Fruit fly (Drosophila melanogaster) whole organism, embryonic: ENCODE measurements around the gene CG6325.

Experiments used
- CG10321 ChIP-seq: fragments of 200-800 bp; sonication (Bioruptor generic); IDR thresholded peaks from 2 replicates; pipeline ENCODE4 v1.3.6; 2022; ENCODE audit warnings: missing biosample characterization, missing genetic modification characterization
- CG11695 ChIP-seq: fragments of 200-800 bp; sonication (Bioruptor generic); IDR thresholded peaks from 3 replicates; pipeline ENCODE4 v1.3.6; 2022; ENCODE audit warnings: missing biosample characterization, missing genetic modification characterization
- CG11696 ChIP-seq: fragments of 200-800 bp; sonication (Bioruptor generic); IDR thresholded peaks from 2 replicates; pipeline ENCODE4 v1.3.6; 2022; ENCODE audit warnings: missing biosample characterization, missing genetic modification characterization
- CG12071 ChIP-seq: fragments of 200-800 bp; sonication (Bioruptor generic); optimal IDR thresholded peaks from 3 replicates; lab custom pipeline; 2018; ENCODE audit warnings: missing biosample characterization, mild to moderate bottlenecking, missing genetic modification characterization
- CG13123 ChIP-seq: fragments of 200-800 bp; sonication (Bioruptor generic); optimal IDR thresholded peaks from 2 replicates; lab custom pipeline; 2016; ENCODE audit warnings: missing biosample characterization, missing genetic modification characterization
- CG15696 ChIP-seq: fragments of 200-800 bp; sonication (Bioruptor generic); optimal IDR thresholded peaks from 2 replicates; lab custom pipeline; 2019; ENCODE audit warnings: missing biosample characterization, mild to moderate bottlenecking, missing genetic modification characterization, moderate library complexity
- CG16779 ChIP-seq: fragments of 200-800 bp; sonication (Bioruptor generic); IDR thresholded peaks from 2 replicates; pipeline ENCODE4 v1.3.6; 2022; ENCODE audit warnings: missing biosample characterization, missing genetic modification characterization
- CG16863 ChIP-seq: fragments of 200-800 bp; sonication (Bioruptor generic); optimal IDR thresholded peaks from 3 replicates; lab custom pipeline; 2016; ENCODE audit warnings: missing biosample characterization, missing genetic modification characterization
- CG34422 ChIP-seq: fragments of 200-800 bp; sonication (Bioruptor generic); IDR thresholded peaks from 3 replicates; pipeline ENCODE4 v1.3.6; 2022; ENCODE audit warnings: missing biosample characterization, missing genetic modification characterization
- CG3847 ChIP-seq: fragments of 200-800 bp; sonication (Bioruptor generic); IDR thresholded peaks from 2 replicates; pipeline ENCODE4 v1.3.6; 2022; ENCODE audit warnings: missing biosample characterization, missing genetic modification characterization
- CG43689 ChIP-seq: fragments of 200-800 bp; sonication (Bioruptor generic); IDR thresholded peaks from 2 replicates; pipeline ENCODE4 v1.3.6; 2022; ENCODE audit warnings: missing biosample characterization, missing genetic modification characterization
- CG4730 ChIP-seq: fragments of 200-800 bp; sonication (Bioruptor generic); IDR thresholded peaks from 2 replicates; pipeline ENCODE4 v1.3.6; 2022; ENCODE audit warnings: missing biosample characterization, missing genetic modification characterization
- CG6272 ChIP-seq: fragments of 200-800 bp; sonication (Bioruptor generic); IDR thresholded peaks from 2 replicates; pipeline ENCODE4 v1.3.6; 2022; ENCODE audit warnings: missing biosample characterization, missing genetic modification characterization
- CG7271 ChIP-seq: fragments of 200-800 bp; sonication (Bioruptor generic); optimal IDR thresholded peaks from 2 replicates; lab custom pipeline; 2018; ENCODE audit warnings: missing biosample characterization, mild to moderate bottlenecking, missing genetic modification characterization, moderate library complexity
- CG8388 ChIP-seq: fragments of 200-800 bp; sonication (Bioruptor generic); optimal IDR thresholded peaks from 2 replicates; lab custom pipeline; 2019; ENCODE audit warnings: missing biosample characterization, mild to moderate bottlenecking, missing genetic modification characterization, moderate library complexity
- CG8944 ChIP-seq: fragments of 200-800 bp; sonication (Bioruptor generic); optimal IDR thresholded peaks from 3 replicates; lab custom pipeline; 2016; ENCODE audit warnings: missing biosample characterization, missing genetic modification characterization
- CG9727 ChIP-seq: fragments of 200-800 bp; sonication (Bioruptor generic); optimal IDR thresholded peaks from 3 replicates; lab custom pipeline; 2017; ENCODE audit warnings: missing biosample characterization, mild to moderate bottlenecking, missing genetic modification characterization
- CG9797 ChIP-seq: fragments of 200-800 bp; sonication (Bioruptor generic); optimal IDR thresholded peaks from 3 replicates; lab custom pipeline; 2018; ENCODE audit warnings: missing biosample characterization, mild to moderate bottlenecking, missing genetic modification characterization
- Camta ChIP-seq: fragments of 200-800 bp; sonication (Bioruptor generic); optimal IDR thresholded peaks from 2 replicates; lab custom pipeline; 2016; ENCODE audit warnings: missing biosample characterization, missing genetic modification characterization
- CkIIα-i1 ChIP-seq: fragments of 200-800 bp; sonication (Bioruptor generic); IDR thresholded peaks from 2 replicates; pipeline ENCODE4 v1.3.6; 2022; ENCODE audit warnings: missing biosample characterization, missing genetic modification characterization
- CrebB ChIP-seq: fragments of 200-800 bp; sonication (Bioruptor generic); optimal IDR thresholded peaks from 3 replicates; lab custom pipeline; 2018; ENCODE audit warnings: missing biosample characterization, mild to moderate bottlenecking, missing genetic modification characterization
- Doc2 ChIP-seq: fragments of 200-800 bp; sonication (Bioruptor generic); IDR thresholded peaks from 2 replicates; pipeline ENCODE4 v1.3.6; 2022; ENCODE audit warnings: missing biosample characterization, missing genetic modification characterization
- Dp ChIP-seq: fragments of 200-800 bp; sonication (Bioruptor generic); optimal IDR thresholded peaks from 2 replicates; lab custom pipeline; 2018; ENCODE audit warnings: missing biosample characterization, mild to moderate bottlenecking, missing genetic modification characterization, moderate library complexity
- HHEX ChIP-seq: fragments of 200-800 bp; sonication (Bioruptor generic); optimal IDR thresholded peaks from 3 replicates; lab custom pipeline; 2017; ENCODE audit warnings: missing biosample characterization, mild to moderate bottlenecking, missing genetic modification characterization, missing genetic modification reagents
- Lim3 ChIP-seq: fragments of 200-800 bp; sonication (Bioruptor generic); IDR thresholded peaks from 2 replicates; pipeline ENCODE4 v1.3.6; 2022; ENCODE audit warnings: missing biosample characterization, missing genetic modification characterization
- MBD-R2 ChIP-seq: fragments of 200-800 bp; sonication (Bioruptor generic); IDR thresholded peaks from 2 replicates; pipeline ENCODE4 v1.3.6; 2022; ENCODE audit warnings: missing biosample characterization, missing genetic modification characterization
- Meics ChIP-seq: fragments of 200-800 bp; sonication (Bioruptor generic); optimal IDR thresholded peaks from 2 replicates; lab custom pipeline; 2017; ENCODE audit warnings: missing biosample characterization, mild to moderate bottlenecking, missing genetic modification characterization
- Nf-YC ChIP-seq: fragments of 200-800 bp; optimal IDR thresholded peaks from 3 replicates; lab custom pipeline; 2019; ENCODE audit warnings: missing biosample characterization, mild to moderate bottlenecking, missing genetic modification characterization, moderate library complexity
- Ptx1 ChIP-seq: fragments of 200-800 bp; sonication (Bioruptor generic); IDR thresholded peaks from 2 replicates; pipeline ENCODE4 v1.3.6; 2022; ENCODE audit warnings: missing biosample characterization, missing genetic modification characterization
- Sin3A ChIP-seq: fragments of >200 bp; optimal IDR thresholded peaks from 2 replicates; lab custom pipeline; 2018
- YL-1 ChIP-seq: fragments of 200-800 bp; sonication (Bioruptor generic); optimal IDR thresholded peaks from 3 replicates; lab custom pipeline; 2017; ENCODE audit warnings: missing biosample characterization, mild to moderate bottlenecking, missing genetic modification characterization
- al ChIP-seq: fragments of 200-800 bp; sonication (Bioruptor generic); IDR thresholded peaks from 2 replicates; pipeline ENCODE4 v1.3.6; 2022; ENCODE audit warnings: missing biosample characterization, missing genetic modification characterization
- cato ChIP-seq: fragments of 200-800 bp; sonication (Bioruptor generic); optimal IDR thresholded peaks from 2 replicates; lab custom pipeline; 2016; ENCODE audit warnings: missing biosample characterization, missing genetic modification characterization, borderline replicate concordance
- crp ChIP-seq, 2 experiments: fragments of 200-800 bp; sonication (Bioruptor generic); optimal IDR thresholded peaks; 2 replicates in 1 of 2; 3 replicates in 1 of 2; lab custom pipeline; 2017; ENCODE audit warnings: missing biosample characterization in 2 of 2, missing genetic modification characterization in 2 of 2, mild to moderate bottlenecking in 1 of 2, moderate library complexity in 1 of 2
- dmrt11E ChIP-seq: fragments of 200-800 bp; sonication (Bioruptor generic); optimal IDR thresholded peaks from 3 replicates; lab custom pipeline; 2018; ENCODE audit warnings: missing biosample characterization, mild to moderate bottlenecking, missing genetic modification characterization, moderate library complexity
- esg ChIP-seq: fragments of 200-800 bp; sonication (Bioruptor generic); conservative IDR thresholded peaks from 2 replicates; pipeline ENCODE4 v1.3.6; 2022; ENCODE audit warnings: missing biosample characterization, missing genetic modification characterization
- exex ChIP-seq: fragments of 200-800 bp; sonication (Bioruptor generic); optimal IDR thresholded peaks from 4 replicates; lab custom pipeline; 2018; ENCODE audit warnings: missing biosample characterization, mild to moderate bottlenecking, missing genetic modification characterization, moderate library complexity
- gcm2 ChIP-seq: fragments of 200-800 bp; sonication (Bioruptor generic); optimal IDR thresholded peaks from 2 replicates; lab custom pipeline; 2016; ENCODE audit warnings: missing biosample characterization, missing genetic modification characterization
- gem ChIP-seq: fragments of 200-800 bp; sonication (Bioruptor generic); optimal IDR thresholded peaks from 2 replicates; lab custom pipeline; 2019; ENCODE audit warnings: missing biosample characterization, mild to moderate bottlenecking, missing genetic modification characterization, moderate library complexity
- gfzf ChIP-seq: fragments of 200-800 bp; sonication (Bioruptor generic); optimal IDR thresholded peaks from 2 replicates; lab custom pipeline; 2016; ENCODE audit warnings: missing biosample characterization, mild to moderate bottlenecking, missing genetic modification characterization, moderate library complexity
- grn ChIP-seq: fragments of 200-800 bp; sonication (Bioruptor generic); optimal IDR thresholded peaks from 3 replicates; lab custom pipeline; 2017; ENCODE audit warnings: missing biosample characterization, missing genetic modification characterization
- gsb ChIP-seq: fragments of 200-800 bp; sonication (Bioruptor generic); IDR thresholded peaks from 2 replicates; pipeline ENCODE4 v1.3.6; 2022; ENCODE audit warnings: missing biosample characterization, missing genetic modification characterization
- insv ChIP-seq, 2 experiments: fragments of 200-800 bp; sonication (Bioruptor generic); optimal IDR thresholded peaks; 3 replicates each; lab custom pipeline; 2016 to 2018; ENCODE audit warnings: missing biosample characterization in 2 of 2, missing genetic modification characterization in 2 of 2
- lab ChIP-seq: fragments of 200-800 bp; sonication (Bioruptor generic); optimal IDR thresholded peaks from 3 replicates; lab custom pipeline; 2017; ENCODE audit warnings: missing biosample characterization, missing genetic modification characterization, mild to moderate bottlenecking, moderate library complexity, missing genetic modification reagents
- org-1 ChIP-seq: fragments of 200-800 bp; sonication (Bioruptor generic); optimal IDR thresholded peaks from 2 replicates; lab custom pipeline; 2017; ENCODE audit warnings: missing biosample characterization, missing genetic modification characterization
- pan ChIP-seq, 4 experiments: fragments of >200 bp in 3 of 4; fragments of 200-800 bp in 1 of 4; sonication (Bioruptor generic) in 1 of 4; optimal IDR thresholded peaks in 3 of 4; IDR thresholded peaks in 1 of 4; 2 replicates each; pipeline versions ENCODE4 v1.3.6 to Lab custom; 2017 to 2022; ENCODE audit warnings: missing biosample characterization in 2 of 4, missing genetic modification characterization in 2 of 4, mixed read lengths in 1 of 4
- sens-2 ChIP-seq: fragments of 200-800 bp; sonication (Bioruptor generic); IDR thresholded peaks from 2 replicates; pipeline ENCODE4 v1.3.6; 2022; ENCODE audit warnings: missing biosample characterization, missing genetic modification characterization
- slp2 ChIP-seq: fragments of 200-800 bp; sonication (Bioruptor generic); optimal IDR thresholded peaks from 2 replicates; lab custom pipeline; 2016; ENCODE audit warnings: missing biosample characterization, missing genetic modification characterization
- tio ChIP-seq: fragments of 200-800 bp; sonication (Bioruptor generic); optimal IDR thresholded peaks from 2 replicates; lab custom pipeline; 2017; ENCODE audit warnings: missing biosample characterization, missing genetic modification characterization, inconsistent platforms
- zen ChIP-seq: fragments of 200-800 bp; sonication (Bioruptor generic); optimal IDR thresholded peaks from 3 replicates; lab custom pipeline; 2018; ENCODE audit warnings: missing biosample characterization, mild to moderate bottlenecking, missing genetic modification characterization, moderate library complexity

The CG6325 gene

dm6 chr3R:10411752-10412549, 4.9 kb upstream of the CG6325 start (continued):
- TF ChIP-seq CG12071 (GFP tag; lab: Kevin White, UChicago): no peak
- TF ChIP-seq pan (optimal IDR thresholded peaks at IDR 0.05; lab: Kevin White, UChicago): no peak
- peak in 1 of 2 experiments; percentile 55 for TF ChIP-seq pan (GFP tag; optimal IDR thresholded peaks at IDR 0.05 in 1 of 2, IDR thresholded peaks at IDR 0.05 in 1 of 2)
- TF ChIP-seq YL-1 (GFP tag; lab: Kevin White, UChicago): no peak
- TF ChIP-seq org-1 (GFP tag; lab: Kevin White, UChicago): no peak
- TF ChIP-seq MBD-R2 (GFP tag; lab: Robert Waterston, UW): peak; percentile 34; the same call in 1 of the 2 replicates
- TF ChIP-seq grn (GFP tag; lab: Kevin White, UChicago): peak; percentile 74
- TF ChIP-seq Camta (GFP tag; lab: Kevin White, UChicago): peak; percentile 22
- no peak for TF ChIP-seq CG7271 (tag; lab: Kevin White, UChicago)
- TF ChIP-seq Dp: no peak
- peak; percentile 69 for TF ChIP-seq gsb (GFP tag; lab: Robert Waterston, UW)
- TF ChIP-seq CG4730 (GFP tag; lab: Robert Waterston, UW): peak; percentile 73
- TF ChIP-seq gem: no peak
- TF ChIP-seq CkIIα-i1 (GFP tag; lab: Robert Waterston, UW): no peak
- TF ChIP-seq CG9797 (GFP tag; lab: Kevin White, UChicago): no peak
- TF ChIP-seq insv (GFP tag; optimal IDR thresholded peaks at IDR 0.05; lab: Kevin White, UChicago): no peak
- TF ChIP-seq dmrt11E: no peak
- TF ChIP-seq CG15696 (tag; lab: Kevin White, UChicago): no peak
- TF ChIP-seq al (GFP tag; lab: Robert Waterston, UW): peak; percentile 64
- no peak for TF ChIP-seq zen (tag; lab: Kevin White, UChicago)
- no peak for TF ChIP-seq crp (GFP tag; optimal IDR thresholded peaks at IDR 0.05; lab: Kevin White, UChicago)
- no peak for TF ChIP-seq CG8944 (GFP tag; lab: Kevin White, UChicago)
- TF ChIP-seq CG6272 (GFP tag; lab: Robert Waterston, UW): no peak
- TF ChIP-seq exex: peak; percentile 92
- TF ChIP-seq Lim3 (GFP tag; lab: Robert Waterston, UW): no peak
- peak; percentile 72 for TF ChIP-seq HHEX (GFP tag; lab: Kevin White, UChicago)
- no peak for TF ChIP-seq Doc2 (GFP tag; lab: Robert Waterston, UW)
- TF ChIP-seq gcm2: no peak
- TF ChIP-seq cato: no peak
- no peak for TF ChIP-seq tio (GFP tag; lab: Kevin White, UChicago)
- peak; percentile 72 for TF ChIP-seq Meics (GFP tag; lab: Kevin White, UChicago)
- no peak for TF ChIP-seq CG3847 (GFP tag; lab: Robert Waterston, UW)
- no peak for TF ChIP-seq CrebB (tag; lab: Kevin White, UChicago)
- peak; percentile 66; the same call in 2 of the 3 replicates for TF ChIP-seq CG11695 (GFP tag; lab: Robert Waterston, UW)
- TF ChIP-seq CG9727 (GFP tag; lab: Kevin White, UChicago): peak; percentile 45
- no peak for TF ChIP-seq Sin3A (lab: Kevin White, UChicago)
- TF ChIP-seq esg (GFP tag; lab: Robert Waterston, UW): no peak
- TF ChIP-seq CG43689 (GFP tag; lab: Robert Waterston, UW): no peak
- no peak for TF ChIP-seq CG10321 (GFP tag; lab: Robert Waterston, UW)
- no peak for TF ChIP-seq lab (GFP tag; lab: Kevin White, UChicago)
- TF ChIP-seq Nf-YC: no peak
- TF ChIP-seq gfzf (GFP tag; lab: Kevin White, UChicago): no peak
- no peak for TF ChIP-seq sens-2 (GFP tag; lab: Robert Waterston, UW)
- peak; percentile 72 for TF ChIP-seq Ptx1
- no peak for TF ChIP-seq CG13123
- no peak; the same call in 1 of the 2 replicates for TF ChIP-seq CG16779 (GFP tag; lab: Robert Waterston, UW)
- no peak for TF ChIP-seq CG8388 (GFP tag; lab: Kevin White, UChicago)
- TF ChIP-seq CG34422 (GFP tag; lab: Robert Waterston, UW): no peak
- no peak for TF ChIP-seq slp2 (GFP tag; lab: Kevin White, UChicago)
- peak; percentile 40; the same call in 1 of the 2 replicates for TF ChIP-seq CG11696
- TF ChIP-seq CG16863 (GFP tag; lab: Kevin White, UChicago): no peak
